Worm (Caenorhabditis elegans): ENCODE data around the gene F56D6.11.

DNA sequence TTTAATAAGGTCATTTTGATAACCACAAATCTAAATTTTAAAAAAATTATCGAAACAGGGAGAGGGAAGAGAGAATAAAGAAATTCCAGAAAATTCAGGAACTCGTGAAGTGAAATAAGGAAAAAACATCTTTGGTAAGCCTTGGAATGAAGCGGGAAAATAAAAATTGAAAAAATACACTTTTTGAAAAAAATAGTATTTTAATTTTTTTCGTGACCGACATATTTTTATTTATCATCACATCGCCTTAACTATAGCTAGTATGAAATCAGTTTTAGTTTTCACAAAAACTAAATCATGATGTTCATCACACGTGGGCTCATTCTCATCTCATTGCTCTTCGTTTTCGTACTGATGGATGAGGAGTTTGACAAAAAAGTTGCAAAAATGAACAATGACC, 2.8 kb upstream of the F56D6.11 start, which contains the start of gene F56D6.13:
- no peak for TF ChIP-seq ama-1 (optimal IDR thresholded peaks at IDR 0.05)
- TF ChIP-seq ceh-36 (tag; optimal IDR thresholded peaks at IDR 0.05) = no peak
- no peak for TF ChIP-seq hnd-1 (tag; optimal IDR thresholded peaks at IDR 0.05)
- no peak for TF ChIP-seq ets-7 (tag; optimal IDR thresholded peaks at IDR 0.05)
- no peak for TF ChIP-seq F13C5.2 (tag; optimal IDR thresholded peaks at IDR 0.05)
- TF ChIP-seq pes-1 (GFP tag; IDR thresholded peaks at IDR 0.05) = no peak
- TF ChIP-seq tbx-37 (GFP tag; conservative IDR thresholded peaks at IDR 0.05) = no peak
- no peak for TF ChIP-seq sea-1 (GFP tag; conservative IDR thresholded peaks at IDR 0.05)
- TF ChIP-seq tra-4 (tag; optimal IDR thresholded peaks at IDR 0.05) = no peak
- TF ChIP-seq flt-1 (GFP tag; IDR thresholded peaks at IDR 0.05) = no peak
- no peak for TF ChIP-seq aly-1 (tag; optimal IDR thresholded peaks at IDR 0.05)
- no peak for TF ChIP-seq B0310.2 (tag; optimal IDR thresholded peaks at IDR 0.05)
- TF ChIP-seq scrt-1 (GFP tag; IDR thresholded peaks at IDR 0.05) = no peak

All from whole organism, early embryonic.